Fruit fly (Drosophila melanogaster): Measurements from ENCODE around the gene CG13843.

DNA sequence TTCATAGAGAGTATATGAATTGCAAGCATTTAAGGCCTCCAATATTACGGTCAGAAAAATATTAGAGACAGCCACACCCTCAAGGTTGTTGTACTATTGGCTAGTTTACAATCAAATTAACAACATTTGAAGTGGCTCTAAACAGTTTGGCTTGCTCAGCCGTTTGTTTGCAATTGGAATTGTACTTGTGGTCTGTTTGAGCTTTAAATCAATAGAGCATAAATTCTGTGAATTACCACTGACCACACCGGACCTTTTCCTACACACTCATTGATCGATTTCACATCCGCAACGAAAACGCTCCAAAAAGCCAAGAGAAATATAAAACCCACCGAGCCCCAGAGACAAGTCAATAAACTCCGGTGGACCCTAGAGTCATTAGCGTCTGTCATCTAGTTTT lies 35.7 kb upstream of the CG13843 start:
- no peak for TF ChIP-seq pad (GFP tag; optimal IDR thresholded peaks at IDR 0.05)
- TF ChIP-seq Crg-1 (GFP tag; optimal IDR thresholded peaks at IDR 0.05), result no peak
- no peak for TF ChIP-seq tj (GFP tag; optimal IDR thresholded peaks at IDR 0.05)
- TF ChIP-seq toe (GFP tag; optimal IDR thresholded peaks at IDR 0.05), result no peak
- TF ChIP-seq CG7101 (tag; optimal IDR thresholded peaks at IDR 0.05), result no peak
- no peak for TF ChIP-seq CG14711 (tag; optimal IDR thresholded peaks at IDR 0.05)
- no peak for TF ChIP-seq cic (GFP tag; optimal IDR thresholded peaks at IDR 0.05)
- TF ChIP-seq kay (GFP tag; ENCODE audit: borderline replicate concordance), result no peak
- TF ChIP-seq Clk (GFP tag; optimal IDR thresholded peaks at IDR 0.05), result no peak
- no peak for TF ChIP-seq ovo (GFP tag; optimal IDR thresholded peaks at IDR 0.05)
- TF ChIP-seq CG5204 (GFP tag; optimal IDR thresholded peaks at IDR 0.05), result no peak
- TF ChIP-seq CG12768 (GFP tag; optimal IDR thresholded peaks at IDR 0.05), result no peak
